Worm (Caenorhabditis elegans): ENCODE measurements around the gene mpst-7.

Gene mpst-7

ce11 chrV:12921680-12922079 lies 39.3 kb downstream of the mpst-7 start:
- TF ChIP-seq aha-1 (tag): no peak
- no peak for TF ChIP-seq madf-5 (GFP tag; IDR thresholded peaks at IDR 0.05)
- TF ChIP-seq arid-1 (GFP tag; conservative IDR thresholded peaks at IDR 0.05): no peak
- TF ChIP-seq nhr-6 (tag; optimal IDR thresholded peaks at IDR 0.05): peak; percentile 48
- TF ChIP-seq nhr-77 (tag; optimal IDR thresholded peaks at IDR 0.05): peak; percentile 25
- no peak for TF ChIP-seq spr-3 (GFP tag; optimal IDR thresholded peaks at IDR 0.05)
- TF ChIP-seq daf-19 (GFP tag; conservative IDR thresholded peaks at IDR 0.05): no peak
- no peak for TF ChIP-seq daf-16 (GFP tag; optimal IDR thresholded peaks at IDR 0.05)
- peak; percentile 68 for TF ChIP-seq daf-16 (tag; optimal IDR thresholded peaks at IDR 0.05)
- TF ChIP-seq php-3 (GFP tag; IDR thresholded peaks at IDR 0.05): peak; percentile 52; the same call in 1 of the 2 replicates
- no peak for TF ChIP-seq ceh-32 (tag; optimal IDR thresholded peaks at IDR 0.05; ENCODE audit: poor library complexity)
- no peak for TF ChIP-seq tag-97 (GFP tag; IDR thresholded peaks at IDR 0.05)
- TF ChIP-seq ztf-11 (tag; optimal IDR thresholded peaks at IDR 0.05): no peak
- TF ChIP-seq nhr-10 (tag; optimal IDR thresholded peaks at IDR 0.05): no peak
- no peak for TF ChIP-seq mxl-2 (GFP tag; conservative IDR thresholded peaks at IDR 0.05)
- no peak for TF ChIP-seq ceh-28 (tag; optimal IDR thresholded peaks at IDR 0.05)
- peak; percentile 88 for TF ChIP-seq dmd-6 (GFP tag; IDR thresholded peaks at IDR 0.05)
- TF ChIP-seq ZK337.2 (GFP tag; IDR thresholded peaks at IDR 0.05): no peak
- no peak for TF ChIP-seq nhr-25 (tag; optimal IDR thresholded peaks at IDR 0.05; ENCODE audit: borderline replicate concordance, insufficient read depth)
- TF ChIP-seq dve-1 (tag; optimal IDR thresholded peaks at IDR 0.05; ENCODE audit: insufficient read depth): peak; percentile 61
- TF ChIP-seq gei-8 (GFP tag; optimal IDR thresholded peaks at IDR 0.05): no peak
- TF ChIP-seq zip-11 (GFP tag; IDR thresholded peaks at IDR 0.05): no peak
- TF ChIP-seq snpc-4 (tag; optimal IDR thresholded peaks at IDR 0.05): no peak
- no peak for TF ChIP-seq lsy-2 (tag; optimal IDR thresholded peaks at IDR 0.05)
- no peak for TF ChIP-seq cey-2 (tag; optimal IDR thresholded peaks at IDR 0.05; ENCODE audit: borderline replicate concordance, insufficient read depth)
- TF ChIP-seq F26F4.8 (GFP tag; conservative IDR thresholded peaks at IDR 0.05): no peak
- no peak for TF ChIP-seq zfp-2 (tag; optimal IDR thresholded peaks at IDR 0.05)
- peak; percentile 76 for TF ChIP-seq pqm-1 (tag; optimal IDR thresholded peaks at IDR 0.05)
- no peak for TF ChIP-seq dpl-1 (GFP tag; optimal IDR thresholded peaks at IDR 0.05)
- no peak for TF ChIP-seq Y5F2A.4 (GFP tag; optimal IDR thresholded peaks at IDR 0.05)
- no peak for TF ChIP-seq ZK546.5 (tag; optimal IDR thresholded peaks at IDR 0.05)
- no peak for TF ChIP-seq F49E8.2 (tag; optimal IDR thresholded peaks at IDR 0.05; ENCODE audit: borderline replicate concordance)
- TF ChIP-seq mes-2 (tag; optimal IDR thresholded peaks at IDR 0.05; ENCODE audit: poor library complexity, severe bottlenecking): no peak
- peak; percentile 87 for TF ChIP-seq nhr-28 (tag; optimal IDR thresholded peaks at IDR 0.05)
- peak; percentile 37 for TF ChIP-seq mxl-3 (GFP tag; optimal IDR thresholded peaks at IDR 0.05)
- no peak for TF ChIP-seq F10B5.3 (tag; optimal IDR thresholded peaks at IDR 0.05)
- TF ChIP-seq ces-1 (GFP tag; optimal IDR thresholded peaks at IDR 0.05): no peak
- TF ChIP-seq saeg-2 (GFP tag; IDR thresholded peaks at IDR 0.05): no peak
- TF ChIP-seq hlh-30 (tag; optimal IDR thresholded peaks at IDR 0.05; ENCODE audit: insufficient read depth): peak; percentile 54
- no peak for TF ChIP-seq unc-39 (tag; optimal IDR thresholded peaks at IDR 0.05)
- peak; percentile 76 for TF ChIP-seq hlh-11 (tag; optimal IDR thresholded peaks at IDR 0.05)
- no peak for TF ChIP-seq F44E2.7 (GFP tag; IDR thresholded peaks at IDR 0.05)
- TF ChIP-seq R02D3.7 (tag; optimal IDR thresholded peaks at IDR 0.05): no peak
- TF ChIP-seq attf-4 (tag; optimal IDR thresholded peaks at IDR 0.05): no peak
- TF ChIP-seq spr-1 (tag; optimal IDR thresholded peaks at IDR 0.05): no peak
- TF ChIP-seq ztf-7 (tag; optimal IDR thresholded peaks at IDR 0.05): peak; percentile 31
- TF ChIP-seq unc-62 (GFP tag; optimal IDR thresholded peaks at IDR 0.05 in 1 of 2): peak in 1 of 2 experiments; percentile 63
- TF ChIP-seq unc-62 (tag; optimal IDR thresholded peaks at IDR 0.05): no peak
- no peak for TF ChIP-seq dmd-9 (GFP tag; IDR thresholded peaks at IDR 0.05)
- no peak for TF ChIP-seq duxl-1 (tag; optimal IDR thresholded peaks at IDR 0.05; ENCODE audit: poor library complexity)
- TF ChIP-seq ceh-82 (tag; optimal IDR thresholded peaks at IDR 0.05): no peak

All from whole organism, L4 larva.